Fruit fly (Drosophila melanogaster) whole organism, embryonic: Measurements from ENCODE around the gene mRpL55.

Experiments used
- ATbp ChIP-seq: fragments of 200-800 bp; sonication (Bioruptor generic); optimal IDR thresholded peaks from 2 replicates; lab custom pipeline; 2017; ENCODE audit warnings: missing biosample characterization, mild to moderate bottlenecking, missing genetic modification characterization, missing genetic modification reagents
- Abd-B ChIP-seq: fragments of 200-800 bp; sonication (Bioruptor generic); optimal IDR thresholded peaks from 2 replicates; lab custom pipeline; 2018; ENCODE audit warnings: missing biosample characterization, mild to moderate bottlenecking, missing genetic modification characterization, moderate library complexity
- Ada2b ChIP-seq: fragments of 200-800 bp; sonication (Bioruptor generic); IDR thresholded peaks from 2 replicates; pipeline ENCODE4 v1.3.6; 2022; ENCODE audit warnings: missing biosample characterization, missing genetic modification characterization
- Antp ChIP-seq: fragments of 200-800 bp; sonication (Bioruptor generic); optimal IDR thresholded peaks from 3 replicates; lab custom pipeline; 2016; ENCODE audit warnings: missing biosample characterization, missing genetic modification characterization
- CG10654 ChIP-seq: fragments of 200-800 bp; sonication (Bioruptor generic); optimal IDR thresholded peaks from 2 replicates; lab custom pipeline; 2016; ENCODE audit warnings: missing biosample characterization, missing genetic modification characterization
- CG11504 ChIP-seq: fragments of 200-800 bp; sonication (Bioruptor generic); optimal IDR thresholded peaks from 3 replicates; lab custom pipeline; 2019; ENCODE audit warnings: missing biosample characterization, mild to moderate bottlenecking, missing genetic modification characterization, moderate library complexity
- CG11695 ChIP-seq: fragments of 200-800 bp; sonication (Bioruptor generic); IDR thresholded peaks from 3 replicates; pipeline ENCODE4 v1.3.6; 2022; ENCODE audit warnings: missing biosample characterization, missing genetic modification characterization
- CG13624 ChIP-seq: fragments of 200-800 bp; sonication (Bioruptor generic); optimal IDR thresholded peaks from 2 replicates; lab custom pipeline; 2016; ENCODE audit warnings: missing biosample characterization, missing genetic modification characterization
- CG13894 ChIP-seq: fragments of 200-800 bp; sonication (Bioruptor generic); optimal IDR thresholded peaks from 3 replicates; lab custom pipeline; 2018; ENCODE audit warnings: missing biosample characterization, mild to moderate bottlenecking, missing genetic modification characterization, moderate library complexity
- CG14441 ChIP-seq: fragments of 200-800 bp; sonication (Bioruptor generic); IDR thresholded peaks from 2 replicates; pipeline ENCODE4 v1.3.6; 2022; ENCODE audit warnings: missing biosample characterization, missing genetic modification characterization
- CG14860 ChIP-seq: fragments of 200-800 bp; sonication (Bioruptor generic); IDR thresholded peaks from 3 replicates; pipeline ENCODE4 v1.3.6; 2022; ENCODE audit warnings: missing biosample characterization, missing genetic modification characterization; ENCODE audit not compliant: partially characterized antibody
- CG15479 ChIP-seq: fragments of 200-800 bp; sonication (Bioruptor generic); optimal IDR thresholded peaks from 3 replicates; lab custom pipeline; 2019; ENCODE audit warnings: missing biosample characterization, mild to moderate bottlenecking, missing genetic modification characterization, moderate library complexity
- CG16813 ChIP-seq: fragments of 200-800 bp; sonication (Bioruptor generic); IDR thresholded peaks from 3 replicates; pipeline ENCODE4 v1.3.6; 2022; ENCODE audit warnings: missing biosample characterization, missing genetic modification characterization; ENCODE audit not compliant: partially characterized antibody
- CG17359 ChIP-seq: fragments of 200-800 bp; sonication (Bioruptor generic); optimal IDR thresholded peaks from 3 replicates; lab custom pipeline; 2018; ENCODE audit warnings: missing biosample characterization, mild to moderate bottlenecking, missing genetic modification characterization, moderate library complexity
- CG18476 ChIP-seq: fragments of 200-800 bp; sonication (Bioruptor generic); optimal IDR thresholded peaks from 2 replicates; lab custom pipeline; 2016; ENCODE audit warnings: missing biosample characterization, mild to moderate bottlenecking, missing genetic modification characterization
- CG2678 ChIP-seq: fragments of 200-800 bp; sonication (Bioruptor generic); optimal IDR thresholded peaks from 3 replicates; lab custom pipeline; 2019; ENCODE audit warnings: missing biosample characterization, mild to moderate bottlenecking, missing genetic modification characterization, moderate library complexity
- CG30403 ChIP-seq: fragments of 200-800 bp; sonication (Bioruptor generic); optimal IDR thresholded peaks from 3 replicates; lab custom pipeline; 2016; ENCODE audit warnings: missing biosample characterization, missing genetic modification characterization
- CG3065 ChIP-seq: fragments of 200-800 bp; sonication (Bioruptor generic); optimal IDR thresholded peaks from 2 replicates; lab custom pipeline; 2016; ENCODE audit warnings: missing biosample characterization, missing genetic modification characterization
- CG5245 ChIP-seq: fragments of 200-800 bp; sonication (Bioruptor generic); optimal IDR thresholded peaks from 3 replicates; lab custom pipeline; 2016; ENCODE audit warnings: missing biosample characterization, missing genetic modification characterization
- CG6254 ChIP-seq: fragments of 200-800 bp; sonication (Bioruptor generic); optimal IDR thresholded peaks from 3 replicates; lab custom pipeline; 2017; ENCODE audit warnings: mild to moderate bottlenecking, missing biosample characterization, missing genetic modification reagents, missing genetic modification characterization
- CG7839 ChIP-seq: fragments of 200-800 bp; sonication (Bioruptor generic); optimal IDR thresholded peaks from 3 replicates; lab custom pipeline; 2018; ENCODE audit warnings: missing biosample characterization, mild to moderate bottlenecking, missing genetic modification characterization, moderate library complexity
- CG8359 ChIP-seq: fragments of 200-800 bp; sonication (Bioruptor generic); optimal IDR thresholded peaks from 2 replicates; lab custom pipeline; 2017; ENCODE audit warnings: missing biosample characterization, mild to moderate bottlenecking, missing genetic modification characterization, borderline replicate concordance
- CG8478 ChIP-seq: fragments of >200 bp; optimal IDR thresholded peaks from 2 replicates; lab custom pipeline; 2018
- CG8944 ChIP-seq: fragments of 200-800 bp; sonication (Bioruptor generic); optimal IDR thresholded peaks from 3 replicates; lab custom pipeline; 2016; ENCODE audit warnings: missing biosample characterization, missing genetic modification characterization
- Dek ChIP-seq: fragments of 200-800 bp; sonication (Bioruptor generic); optimal IDR thresholded peaks from 3 replicates; lab custom pipeline; 2019; ENCODE audit warnings: missing biosample characterization, mild to moderate bottlenecking, missing genetic modification characterization, moderate library complexity
- Drgx ChIP-seq: fragments of 200-800 bp; sonication (Bioruptor generic); IDR thresholded peaks from 2 replicates; pipeline ENCODE4 v1.3.6; 2022; ENCODE audit warnings: missing biosample characterization, missing genetic modification characterization
- Lpt ChIP-seq: fragments of >200 bp; optimal IDR thresholded peaks from 2 replicates; lab custom pipeline; 2018; ENCODE audit warnings: missing biosample characterization, missing genetic modification characterization
- MESR4 ChIP-seq: fragments of 200-800 bp; sonication (Bioruptor generic); optimal IDR thresholded peaks from 2 replicates; lab custom pipeline; 2018; ENCODE audit warnings: missing biosample characterization, mild to moderate bottlenecking, missing genetic modification characterization, moderate library complexity
- Nf-YC ChIP-seq: fragments of 200-800 bp; optimal IDR thresholded peaks from 3 replicates; lab custom pipeline; 2019; ENCODE audit warnings: missing biosample characterization, mild to moderate bottlenecking, missing genetic modification characterization, moderate library complexity
- Six4 ChIP-seq: fragments of 200-800 bp; sonication (Bioruptor generic); optimal IDR thresholded peaks from 2 replicates; lab custom pipeline; 2016; ENCODE audit warnings: missing biosample characterization, missing genetic modification characterization
- Tbp ChIP-seq: fragments of >200 bp; optimal IDR thresholded peaks from 2 replicates; lab custom pipeline; 2018; ENCODE audit warnings: missing biosample characterization, missing genetic modification characterization
- Trl ChIP-seq, 3 experiments: fragments of >200 bp in 2 of 3; fragments of 200-800 bp in 1 of 3; sonication (Bioruptor generic) in 1 of 3; optimal IDR thresholded peaks; 2 replicates in 1 of 3; 3 replicates in 2 of 3; lab custom pipeline; 2016 to 2017; ENCODE audit warnings: missing biosample characterization in 1 of 3, missing genetic modification characterization in 1 of 3
- Xbp1 ChIP-seq: fragments of 200-800 bp; sonication (Bioruptor generic); optimal IDR thresholded peaks from 3 replicates; lab custom pipeline; 2016; ENCODE audit warnings: missing biosample characterization, mild to moderate bottlenecking, missing genetic modification characterization
- aop ChIP-seq: fragments of 200-800 bp; sonication (Bioruptor generic); IDR thresholded peaks from 2 replicates; pipeline ENCODE4 v1.3.6; 2022; ENCODE audit warnings: missing biosample characterization, missing genetic modification characterization
- ato ChIP-seq: fragments of 200-800 bp; sonication (Bioruptor generic); IDR thresholded peaks from 2 replicates; pipeline ENCODE4 v1.3.6; 2022; ENCODE audit warnings: missing biosample characterization, missing genetic modification characterization; ENCODE audit not compliant: partially characterized antibody
- az2 ChIP-seq: fragments of 200-800 bp; sonication (Bioruptor generic); optimal IDR thresholded peaks from 3 replicates; lab custom pipeline; 2016; ENCODE audit warnings: missing biosample characterization, missing genetic modification characterization
- cg ChIP-seq: fragments of 200-800 bp; sonication (Bioruptor generic); optimal IDR thresholded peaks from 3 replicates; lab custom pipeline; 2019; ENCODE audit warnings: missing biosample characterization, mild to moderate bottlenecking, missing genetic modification characterization, moderate library complexity
- crc ChIP-seq: fragments of 200-800 bp; sonication (Bioruptor generic); optimal IDR thresholded peaks from 2 replicates; lab custom pipeline; 2016; ENCODE audit warnings: missing biosample characterization, missing genetic modification characterization
- dmrt99B ChIP-seq: fragments of 200-800 bp; sonication (Bioruptor generic); optimal IDR thresholded peaks from 2 replicates; lab custom pipeline; 2018; ENCODE audit warnings: missing biosample characterization, mild to moderate bottlenecking, missing genetic modification characterization, moderate library complexity
- fd64A ChIP-seq: fragments of 200-800 bp; sonication (Bioruptor generic); optimal IDR thresholded peaks from 3 replicates; lab custom pipeline; 2018; ENCODE audit warnings: missing biosample characterization, mild to moderate bottlenecking, missing genetic modification characterization
- grau ChIP-seq: fragments of 200-800 bp; optimal IDR thresholded peaks from 3 replicates; lab custom pipeline; 2019; ENCODE audit warnings: missing biosample characterization, mild to moderate bottlenecking, missing genetic modification characterization, moderate library complexity
- grn ChIP-seq: fragments of 200-800 bp; sonication (Bioruptor generic); optimal IDR thresholded peaks from 3 replicates; lab custom pipeline; 2017; ENCODE audit warnings: missing biosample characterization, missing genetic modification characterization
- kay ChIP-seq: fragments of 200-800 bp; sonication (Bioruptor generic); optimal IDR thresholded peaks from 2 replicates; lab custom pipeline; 2016; ENCODE audit warnings: missing biosample characterization, missing genetic modification characterization
- knrl ChIP-seq: fragments of 200-800 bp; sonication (Bioruptor generic); IDR thresholded peaks from 3 replicates; pipeline ENCODE4 v1.3.6; 2022; ENCODE audit warnings: missing biosample characterization, missing genetic modification characterization; ENCODE audit not compliant: partially characterized antibody
- oc ChIP-seq: fragments of 200-800 bp; sonication (Bioruptor generic); optimal IDR thresholded peaks from 2 replicates; lab custom pipeline; 2018; ENCODE audit warnings: missing biosample characterization, mild to moderate bottlenecking, missing genetic modification characterization, moderate library complexity
- pan ChIP-seq, 4 experiments: fragments of >200 bp in 3 of 4; fragments of 200-800 bp in 1 of 4; sonication (Bioruptor generic) in 1 of 4; optimal IDR thresholded peaks in 3 of 4; IDR thresholded peaks in 1 of 4; 2 replicates each; pipeline versions ENCODE4 v1.3.6 to Lab custom; 2017 to 2022; ENCODE audit warnings: missing biosample characterization in 2 of 4, missing genetic modification characterization in 2 of 4, mixed read lengths in 1 of 4
- pho ChIP-seq: fragments of 200-800 bp; sonication (Bioruptor generic); optimal IDR thresholded peaks from 2 replicates; lab custom pipeline; 2016; ENCODE audit warnings: missing biosample characterization, missing genetic modification characterization
- sens ChIP-seq: fragments of 200-800 bp; sonication (Bioruptor generic); peaks from one replicate; lab custom pipeline; 2016; ENCODE audit warnings: missing biosample characterization, missing genetic modification characterization
- slou ChIP-seq: fragments of 200-800 bp; sonication (Bioruptor generic); optimal IDR thresholded peaks from 3 replicates; lab custom pipeline; 2016; ENCODE audit warnings: missing biosample characterization, missing genetic modification characterization
- vvl ChIP-seq: fragments of 200-800 bp; sonication (Bioruptor generic); IDR thresholded peaks from 2 replicates; pipeline ENCODE4 v1.3.6; 2022; ENCODE audit warnings: missing biosample characterization, missing genetic modification characterization

mRpL55 gene

dm6 chr3R:19113836-19114235 lies 19.1 kb upstream of the mRpL55 start (continued):
- TF ChIP-seq Trl (optimal IDR thresholded peaks at IDR 0.05; lab: Kevin White, UChicago) (no peak), Trl (GFP tag; optimal IDR thresholded peaks at IDR 0.05; lab: Kevin White, UChicago) (peak; percentile 7), Tbp (GFP tag; lab: Kevin White, UChicago) (no peak), fd64A (GFP tag; lab: Kevin White, UChicago) (peak; percentile 22), CG18476 (no peak), MESR4 (GFP tag; lab: Kevin White, UChicago) (no peak), CG3065 (GFP tag; lab: Kevin White, UChicago) (peak; percentile 13), Nf-YC (tag; lab: Kevin White, UChicago) (no peak), Lpt (GFP tag; lab: Kevin White, UChicago) (no peak), grau (peak; percentile 27), grn (GFP tag; lab: Kevin White, UChicago) (no peak), crc (GFP tag; lab: Kevin White, UChicago) (no peak), Xbp1 (peak; percentile 64), CG14860 (GFP tag; lab: Robert Waterston, UW) (peak; percentile 65), kay (GFP tag; lab: Kevin White, UChicago) (no peak), CG11695 (GFP tag; lab: Robert Waterston, UW) (no peak), CG8478 (lab: Kevin White, UChicago) (no peak), CG30403 (GFP tag; lab: Kevin White, UChicago) (peak; percentile 43), CG13624 (GFP tag; lab: Kevin White, UChicago) (no peak), CG16813 (GFP tag; lab: Robert Waterston, UW) (peak; percentile 58), ato (peak; percentile 31; the same call in 1 of the 2 replicates), Antp (peak; percentile 44), CG8359 (GFP tag; lab: Kevin White, UChicago) (peak; percentile 22), CG14441 (GFP tag; lab: Robert Waterston, UW) (peak; percentile 49; the same call in 1 of the 2 replicates), az2 (GFP tag; lab: Kevin White, UChicago) (peak; percentile 58), CG13894 (tag; lab: Kevin White, UChicago) (no peak), CG11504 (peak; percentile 59), slou (GFP tag; lab: Kevin White, UChicago) (no peak), Dek (tag; lab: Kevin White, UChicago) (no peak), cg (no peak), pan (optimal IDR thresholded peaks at IDR 0.05; lab: Kevin White, UChicago) (no peak), pan (GFP tag; optimal IDR thresholded peaks at IDR 0.05 in 1 of 2, IDR thresholded peaks at IDR 0.05 in 1 of 2) (peak in 1 of 2 experiments; percentile 22), CG6254 (GFP tag; lab: Kevin White, UChicago) (peak; percentile 18), CG5245 (no peak), aop (GFP tag; lab: Robert Waterston, UW) (no peak), CG8944 (peak; percentile 33), CG15479 (GFP tag; lab: Kevin White, UChicago) (no peak), vvl (GFP tag; lab: Robert Waterston, UW) (peak; percentile 51; the same call in 1 of the 2 replicates), CG7839 (tag; lab: Kevin White, UChicago) (peak; percentile 54), Drgx (GFP tag; lab: Robert Waterston, UW) (peak; percentile 24; the same call in 1 of the 2 replicates), sens (GFP tag; lab: Kevin White, UChicago) (peak; percentile 67), pho (GFP tag; lab: Kevin White, UChicago) (no peak), ATbp (GFP tag; lab: Kevin White, UChicago) (peak; percentile 54), Abd-B (GFP tag; lab: Kevin White, UChicago) (peak; percentile 41), CG10654 (GFP tag; lab: Kevin White, UChicago) (peak; percentile 27), dmrt99B (tag; lab: Kevin White, UChicago) (peak; percentile 57), Ada2b (peak; percentile 26; the same call in 1 of the 2 replicates), CG17359 (tag; lab: Kevin White, UChicago) (peak; percentile 47), CG2678 (tag; lab: Kevin White, UChicago) (peak; percentile 40), knrl (GFP tag; lab: Robert Waterston, UW) (no peak), oc (tag; lab: Kevin White, UChicago) (peak; percentile 35), Six4 (GFP tag; lab: Kevin White, UChicago) (peak; percentile 17)
